Fruit fly (Drosophila melanogaster) whole organism: Measurements from ENCODE around the gene CG45064.
A peak's percentile ranks its signal among the peaks of the same experiment; 100 is the strongest.

ENCODE experiments used
- CG8478 ChIP-seq: fragments of >200 bp; optimal IDR thresholded peaks from 2 replicates; lab custom pipeline; 2018; ENCODE audit warnings: inconsistent platforms
- Dll ChIP-seq: fragments of >200 bp; optimal IDR thresholded peaks from 2 replicates; lab custom pipeline; 2017
- EcR ChIP-seq, 2 experiments: fragments of >200 bp; optimal IDR thresholded peaks; 2 replicates each; lab custom pipeline; 2017; ENCODE audit warnings: missing biosample characterization in 2 of 2, missing genetic modification characterization in 2 of 2, missing genetic modification reagents in 2 of 2
- pan ChIP-seq: fragments of >200 bp; optimal IDR thresholded peaks from 2 replicates; lab custom pipeline; 2017
- psq ChIP-seq: fragments of >200 bp; optimal IDR thresholded peaks from 2 replicates; lab custom pipeline; 2017
- usp ChIP-seq: fragments of >200 bp; optimal IDR thresholded peaks from 2 replicates; lab custom pipeline; 2017; ENCODE audit warnings: missing biosample characterization, missing genetic modification characterization, mixed read lengths

Gene CG45064

dm6 chrX:14882536-14883118, at the start of gene CG45064, which contains the start of gene CG45065:
Gene CG45064, minus strand, starts transcription at chrX:14882586.
Gene CG45065, minus strand, starts transcription at chrX:14882586.
- no peak for TF ChIP-seq psq (lab: Kevin White, UChicago)
- TF ChIP-seq usp, result no peak
- no peak for TF ChIP-seq CG8478
- TF ChIP-seq pan (lab: Kevin White, UChicago), result no peak
- TF ChIP-seq Dll (lab: Kevin White, UChicago), result no peak
- no peak for TF ChIP-seq EcR (GFP tag; optimal IDR thresholded peaks at IDR 0.05; lab: Kevin White, UChicago)

- no peak for TF ChIP-seq pan (lab: Kevin White, UChicago)
- TF ChIP-seq EcR (GFP tag; optimal IDR thresholded peaks at IDR 0.05; lab: Kevin White, UChicago), result no peak
- TF ChIP-seq Dll (lab: Kevin White, UChicago), result no peak
- TF ChIP-seq usp, result no peak
- no peak for TF ChIP-seq CG8478
- TF ChIP-seq psq (lab: Kevin White, UChicago), result no peak
Observed at dm6 chrX:14931296-14931695, 48.9 kb upstream of the CG45064 start.

dm6 chrX:14929813-14930212, 47.4 kb upstream of the CG45064 start:
- TF ChIP-seq usp (no peak), psq (lab: Kevin White, UChicago) (no peak), EcR (GFP tag; optimal IDR thresholded peaks at IDR 0.05; lab: Kevin White, UChicago) (no peak), CG8478 (no peak), Dll (lab: Kevin White, UChicago) (no peak), pan (lab: Kevin White, UChicago) (no peak)

DNA sequence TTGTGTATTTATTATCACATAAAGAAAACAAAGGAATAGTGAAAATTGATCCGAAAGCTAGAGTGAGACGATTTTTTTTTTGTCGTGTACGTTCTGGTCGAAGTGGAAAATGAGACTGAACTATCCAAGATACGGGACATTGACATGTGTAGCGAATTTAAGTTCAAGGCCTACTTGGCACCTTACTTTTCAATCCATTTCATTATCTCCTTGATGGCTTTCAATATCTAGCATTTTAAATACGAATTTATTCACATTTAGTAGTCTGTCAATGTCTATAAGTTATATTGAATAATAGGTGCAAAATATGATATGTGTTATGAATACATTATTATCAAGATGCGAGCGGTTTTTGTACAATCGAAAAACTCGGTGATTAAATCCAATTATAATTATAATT, 46.5 kb upstream of the CG45064 start, which contains the start of gene CG32591:
Gene CG32591, minus strand, starts transcription at position 101 of the 400 bp plus-strand sequence.
- TF ChIP-seq Dll (lab: Kevin White, UChicago) (no peak), usp (no peak), psq (lab: Kevin White, UChicago) (no peak), CG8478 (no peak), pan (lab: Kevin White, UChicago) (no peak), EcR (GFP tag; optimal IDR thresholded peaks at IDR 0.05; lab: Kevin White, UChicago) (no peak)

DNA sequence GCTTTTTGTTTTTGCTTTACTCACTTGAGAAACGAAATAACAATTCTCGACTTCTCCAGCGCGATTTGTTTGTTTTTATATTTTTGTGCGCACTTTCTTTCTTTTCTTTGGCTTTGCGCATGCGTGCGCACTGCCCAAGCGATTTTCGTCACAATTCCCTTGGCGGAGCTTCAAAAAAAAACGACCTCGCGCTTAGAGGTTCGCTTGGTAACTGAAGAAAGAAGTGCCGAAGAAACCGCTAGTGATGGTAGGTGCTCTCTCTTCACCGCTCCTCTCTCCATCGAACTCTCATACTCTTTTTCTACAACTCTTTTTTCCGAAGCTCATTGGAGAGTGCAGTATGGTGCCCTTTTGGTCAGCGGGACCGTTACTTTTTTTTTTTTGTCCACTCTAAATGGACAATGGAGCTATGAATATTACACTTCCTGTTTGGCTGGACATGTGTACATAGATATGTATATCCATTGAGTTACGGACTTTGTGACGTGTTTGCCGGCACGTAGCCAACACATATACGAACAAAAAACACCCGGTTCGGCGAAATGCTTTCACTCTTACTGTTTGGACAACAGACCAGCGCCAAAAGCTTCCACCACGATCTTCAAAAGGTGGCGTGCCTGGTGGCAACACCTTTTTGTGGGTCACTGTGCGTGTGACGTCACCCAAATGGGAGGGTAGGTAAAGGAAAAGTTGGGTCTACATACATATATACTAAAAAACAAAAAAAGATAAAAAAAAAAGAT, 41.1 kb upstream of the CG45064 start, which contains the start of gene CG9503:
Gene CG9503, minus strand, starts transcription at position 217 of the 743 bp plus-strand sequence.
- TF ChIP-seq pan (lab: Kevin White, UChicago), result no peak
- no peak for TF ChIP-seq Dll (lab: Kevin White, UChicago)
- no peak for TF ChIP-seq psq (lab: Kevin White, UChicago)
- TF ChIP-seq CG8478, result no peak
- TF ChIP-seq usp, result no peak
- TF ChIP-seq EcR (GFP tag; optimal IDR thresholded peaks at IDR 0.05; lab: Kevin White, UChicago), result no peak

- TF ChIP-seq psq (lab: Kevin White, UChicago), result no peak
- TF ChIP-seq CG8478, result no peak
- peak in 1 of 2 experiments; percentile 64 for TF ChIP-seq EcR (GFP tag; optimal IDR thresholded peaks at IDR 0.05; lab: Kevin White, UChicago)
Observed at dm6 chrX:14922396-14923276, 40.2 kb upstream of the CG45064 start.

DNA sequence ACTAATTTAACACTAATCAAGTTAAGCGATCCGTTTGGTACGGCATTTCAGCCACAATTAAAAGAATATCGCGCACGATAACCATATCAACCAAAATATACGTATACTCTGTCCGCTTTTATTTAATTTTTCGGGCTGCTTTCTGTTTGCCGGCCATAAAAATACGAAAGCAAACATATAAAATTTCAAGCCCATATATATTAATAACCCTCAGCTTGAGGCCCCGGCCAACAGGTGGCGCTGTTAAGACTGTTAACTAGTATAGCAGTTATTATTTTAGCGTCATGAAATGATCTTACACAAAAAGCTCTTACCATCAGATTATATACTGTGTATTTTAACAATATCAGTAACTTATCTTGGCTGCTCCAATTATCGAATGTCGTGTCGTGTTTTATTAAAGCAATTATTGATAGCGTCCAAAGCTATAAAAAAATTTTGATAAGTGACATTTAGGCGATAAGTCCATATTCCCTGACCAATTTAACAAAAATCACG, 36.4 kb upstream of the CG45064 start, which contains the start of gene Eo:
Gene Eo, minus strand, starts transcription at position 51 of the 498 bp plus-strand sequence.
- TF ChIP-seq Dll (lab: Kevin White, UChicago) (no peak), psq (lab: Kevin White, UChicago) (no peak), EcR (GFP tag; optimal IDR thresholded peaks at IDR 0.05; lab: Kevin White, UChicago) (peak in 1 of 2 experiments; percentile 17), CG8478 (no peak), pan (lab: Kevin White, UChicago) (no peak), usp (no peak)

dm6 chrX:14913706-14914303, 31.4 kb upstream of the CG45064 start, which contains the start of gene CG12398:
Gene CG12398, minus strand, starts transcription at chrX:14913812.
- TF ChIP-seq EcR (GFP tag; optimal IDR thresholded peaks at IDR 0.05; lab: Kevin White, UChicago), result no peak
- no peak for TF ChIP-seq usp
- TF ChIP-seq pan (lab: Kevin White, UChicago), result no peak
- no peak for TF ChIP-seq Dll (lab: Kevin White, UChicago)
- TF ChIP-seq CG8478, result no peak
- TF ChIP-seq psq (lab: Kevin White, UChicago), result no peak

dm6 chrX:14910464-14911349, 28.3 kb upstream of the CG45064 start, which contains the start of gene CG14406:
Gene CG14406, minus strand, starts transcription at chrX:14910845.
- peak in 1 of 2 experiments; percentile 1 for TF ChIP-seq EcR (GFP tag; optimal IDR thresholded peaks at IDR 0.05; lab: Kevin White, UChicago)
- TF ChIP-seq usp, result no peak

- no peak for TF ChIP-seq CG8478
- TF ChIP-seq Dll (lab: Kevin White, UChicago), result no peak
- no peak for TF ChIP-seq psq (lab: Kevin White, UChicago)
- TF ChIP-seq usp, result no peak
- no peak for TF ChIP-seq pan (lab: Kevin White, UChicago)
- TF ChIP-seq EcR (GFP tag; optimal IDR thresholded peaks at IDR 0.05; lab: Kevin White, UChicago), result no peak
Observed at dm6 chrX:14909658-14910378, 27.4 kb upstream of the CG45064 start, which contains the start of gene fiz. Gene fiz, minus strand, starts transcription at chrX:14909708.
